Fruit fly (Drosophila melanogaster) Kc167 (cell line): ENCODE results near the gene yellow-f.

ENCODE experiments used
- Myc ChIP-seq: fragments of >200 bp; optimal IDR thresholded peaks from 2 replicates; lab custom pipeline; 2017; ENCODE audit warnings: missing external identifiers
- h ChIP-seq: fragments of >200 bp; optimal IDR thresholded peaks from 3 replicates; lab custom pipeline; 2018; ENCODE audit warnings: missing external identifiers
- insv ChIP-seq: fragments of >200 bp; optimal IDR thresholded peaks from 3 replicates; lab custom pipeline; 2018; ENCODE audit warnings: missing external identifiers
- psq ChIP-seq: fragments of >200 bp; optimal IDR thresholded peaks from 2 replicates; lab custom pipeline; 2017; ENCODE audit warnings: missing external identifiers

- TF ChIP-seq insv (lab: Kevin White, UChicago) (no peak), psq (lab: Kevin White, UChicago) (no peak), h (lab: Kevin White, UChicago) (no peak), Myc (lab: Kevin White, UChicago) (no peak)
Measured at dm6 chr3R:13033670-13034069, 40.7 kb upstream of the yellow-f start.
